Worm (Caenorhabditis elegans): ENCODE results near the gene twnk-1.

- TF ChIP-seq ZK546.5 (tag; optimal IDR thresholded peaks at IDR 0.05) = no peak
- no peak for TF ChIP-seq mab-5 (tag; optimal IDR thresholded peaks at IDR 0.05)
- peak in 1 of 2 experiments; percentile 35 for TF ChIP-seq lsy-2 (tag; optimal IDR thresholded peaks at IDR 0.05)
- no peak for TF ChIP-seq elt-3 (tag; optimal IDR thresholded peaks at IDR 0.05)
- TF ChIP-seq unc-39 (tag; optimal IDR thresholded peaks at IDR 0.05) = no peak
- no peak for TF ChIP-seq lin-13 (GFP tag; optimal IDR thresholded peaks at IDR 0.05)
- TF ChIP-seq ztf-11 (tag; optimal IDR thresholded peaks at IDR 0.05) = no peak
- no peak for TF ChIP-seq ama-1 (optimal IDR thresholded peaks at IDR 0.05)
- no peak for TF ChIP-seq nhr-25 (tag; optimal IDR thresholded peaks at IDR 0.05)
- TF ChIP-seq nhr-11 (tag; optimal IDR thresholded peaks at IDR 0.05) = no peak
These were observed 28.9 kb downstream of the twnk-1 start for ce11 chrX:5819702-5820470.

All from whole organism, L2 larva.